Fruit fly (Drosophila melanogaster): Measurements from ENCODE around the gene CG14913.
A peak's percentile ranks its signal among the peaks of the same experiment; 100 is the strongest.

Gene CG14913

dm6 chr2L:11039548-11040144 lies 22.9 kb downstream of the CG14913 start:
- TF ChIP-seq EcR (GFP tag; optimal IDR thresholded peaks at IDR 0.05) (peak; percentile 53), Snoo (tag; optimal IDR thresholded peaks at IDR 0.05) (no peak)

- peak; percentile 26 for TF ChIP-seq CG8301 (tag; optimal IDR thresholded peaks at IDR 0.05)
- no peak for TF ChIP-seq CG15710 (tag; optimal IDR thresholded peaks at IDR 0.05)
- TF ChIP-seq CG14655 (GFP tag; optimal IDR thresholded peaks at IDR 0.05), result peak; percentile 49
These were observed 24.3 kb downstream of the CG14913 start for dm6 chr2L:11041074-11041473.

dm6 chr2L:11041785-11042184 lies 25.0 kb downstream of the CG14913 start:
- TF ChIP-seq CG8159 (tag; optimal IDR thresholded peaks at IDR 0.05), result no peak
- TF ChIP-seq CG12605 (GFP tag; IDR thresholded peaks at IDR 0.05), result peak; percentile 29; the same call in 1 of the 2 replicates

dm6 chr2L:11044678-11045466 lies 28.1 kb downstream of the CG14913 start:
- TF ChIP-seq Pif1B (GFP tag; optimal IDR thresholded peaks at IDR 0.05) (peak; percentile 12), CG8159 (tag; optimal IDR thresholded peaks at IDR 0.05) (peak; percentile 68), fd96Ca (GFP tag; IDR thresholded peaks at IDR 0.05) (peak; percentile 52; the same call in 2 of the 3 replicates), Snoo (tag; optimal IDR thresholded peaks at IDR 0.05) (peak; percentile 52), gl (tag; optimal IDR thresholded peaks at IDR 0.05) (peak; percentile 58), CG17806 (tag; optimal IDR thresholded peaks at IDR 0.05) (no peak), CG13204 (GFP tag; optimal IDR thresholded peaks at IDR 0.05) (peak; percentile 83), D1 (tag; optimal IDR thresholded peaks at IDR 0.05) (no peak), CG8301 (tag; optimal IDR thresholded peaks at IDR 0.05) (no peak), EcR (GFP tag; optimal IDR thresholded peaks at IDR 0.05) (no peak), CG15710 (tag; optimal IDR thresholded peaks at IDR 0.05) (peak; percentile 31), CG9948 (tag; optimal IDR thresholded peaks at IDR 0.05) (peak; percentile 29), CG32121 (GFP tag; IDR thresholded peaks at IDR 0.05) (peak; percentile 48; the same call in 1 of the 2 replicates), CG4496 (GFP tag; IDR thresholded peaks at IDR 0.05) (peak; percentile 49; the same call in 1 of the 3 replicates), CG14655 (GFP tag; optimal IDR thresholded peaks at IDR 0.05) (peak; percentile 61), Ets98B (GFP tag; IDR thresholded peaks at IDR 0.05) (peak; percentile 52), CG12605 (GFP tag; IDR thresholded peaks at IDR 0.05) (peak; percentile 37), rn (GFP tag; IDR thresholded peaks at IDR 0.05) (no peak), CG34367 (tag; optimal IDR thresholded peaks at IDR 0.05) (peak; percentile 11), Pif1A (GFP tag; optimal IDR thresholded peaks at IDR 0.05) (peak; percentile 41), CG10348 (GFP tag; IDR thresholded peaks at IDR 0.05) (0 out of 2 replicates have a peak, but pooled peaks have one; percentile 16)

dm6 chr2L:11045467-11045914 lies 28.7 kb downstream of the CG14913 start:
- TF ChIP-seq EcR (GFP tag; optimal IDR thresholded peaks at IDR 0.05) (peak; percentile 98), CG8301 (tag; optimal IDR thresholded peaks at IDR 0.05) (no peak), fd96Ca (GFP tag; IDR thresholded peaks at IDR 0.05) (peak; percentile 11; the same call in 1 of the 3 replicates), CG12605 (GFP tag; IDR thresholded peaks at IDR 0.05) (no peak), CG8159 (tag; optimal IDR thresholded peaks at IDR 0.05) (no peak), Pif1B (GFP tag; optimal IDR thresholded peaks at IDR 0.05) (no peak), CG9948 (tag; optimal IDR thresholded peaks at IDR 0.05) (no peak), CG10348 (GFP tag; IDR thresholded peaks at IDR 0.05) (no peak), CG34367 (tag; optimal IDR thresholded peaks at IDR 0.05) (no peak)

- no peak for TF ChIP-seq fd96Ca (GFP tag; IDR thresholded peaks at IDR 0.05)
These were observed 29.3 kb downstream of the CG14913 start for dm6 chr2L:11046051-11046450.

dm6 chr2L:11048307-11048706 lies 31.5 kb downstream of the CG14913 start:
- TF ChIP-seq CG10348 (GFP tag; IDR thresholded peaks at IDR 0.05), result no peak
- peak; percentile 70 for TF ChIP-seq CG14655 (GFP tag; optimal IDR thresholded peaks at IDR 0.05)
- no peak for TF ChIP-seq fd96Ca (GFP tag; IDR thresholded peaks at IDR 0.05)
- TF ChIP-seq rn (GFP tag; IDR thresholded peaks at IDR 0.05), result no peak
- TF ChIP-seq CG13204 (GFP tag; optimal IDR thresholded peaks at IDR 0.05), result no peak
- no peak for TF ChIP-seq EcR (GFP tag; optimal IDR thresholded peaks at IDR 0.05)
- peak; percentile 14 for TF ChIP-seq Pif1A (GFP tag; optimal IDR thresholded peaks at IDR 0.05)
- peak; percentile 66 for TF ChIP-seq CG17806 (tag; optimal IDR thresholded peaks at IDR 0.05)
- TF ChIP-seq CG15710 (tag; optimal IDR thresholded peaks at IDR 0.05), result no peak
- peak; percentile 8 for TF ChIP-seq Pif1B (GFP tag; optimal IDR thresholded peaks at IDR 0.05)
- TF ChIP-seq CG32121 (GFP tag; IDR thresholded peaks at IDR 0.05), result no peak
- no peak for TF ChIP-seq CG34367 (tag; optimal IDR thresholded peaks at IDR 0.05)
- peak; percentile 51 for TF ChIP-seq CG8301 (tag; optimal IDR thresholded peaks at IDR 0.05)
- peak; percentile 18 for TF ChIP-seq gl (tag; optimal IDR thresholded peaks at IDR 0.05)
- no peak for TF ChIP-seq Snoo (tag; optimal IDR thresholded peaks at IDR 0.05)
- no peak for TF ChIP-seq Ets98B (GFP tag; IDR thresholded peaks at IDR 0.05)
- TF ChIP-seq CG9948 (tag; optimal IDR thresholded peaks at IDR 0.05), result peak; percentile 52
- TF ChIP-seq CG4496 (GFP tag; IDR thresholded peaks at IDR 0.05), result no peak
- TF ChIP-seq CG12605 (GFP tag; IDR thresholded peaks at IDR 0.05), result no peak
- TF ChIP-seq CG8159 (tag; optimal IDR thresholded peaks at IDR 0.05), result peak; percentile 67
